Worm (Caenorhabditis elegans) whole organism, L3 larva: Measurements from ENCODE around the gene C25E10.16.

Experiments
- jun-1 ChIP-seq: fragments of 150-350 bp; optimal IDR thresholded peaks from 2 replicates; lab custom pipeline; 2014; ENCODE audit warnings: missing biosample characterization, missing genetic modification reagents, missing genetic modification characterization
- lin-39 ChIP-seq: fragments of 150-350 bp; optimal IDR thresholded peaks from 2 replicates; lab custom pipeline; 2018; ENCODE audit warnings: missing biosample characterization, missing genetic modification reagents, missing genetic modification characterization
- mdl-1 ChIP-seq: fragments of 150-350 bp; optimal IDR thresholded peaks from 2 replicates; lab custom pipeline; 2014; ENCODE audit warnings: missing biosample characterization, missing genetic modification characterization
- nhr-12 ChIP-seq: fragments of 150-350 bp; optimal IDR thresholded peaks from 2 replicates; lab custom pipeline; 2014; ENCODE audit warnings: missing biosample characterization, missing genetic modification characterization
- nhr-67 ChIP-seq: fragments of 150-350 bp; optimal IDR thresholded peaks from 2 replicates; lab custom pipeline; 2014; ENCODE audit warnings: missing biosample characterization, missing genetic modification characterization
- unc-39 ChIP-seq: sonication (generic microtip); optimal IDR thresholded peaks from 4 replicates; lab custom pipeline; 2017; ENCODE audit warnings: missing biosample characterization, missing genetic modification characterization
- ztf-11 ChIP-seq: fragments of 150-350 bp; optimal IDR thresholded peaks from 2 replicates; lab custom pipeline; 2014; ENCODE audit warnings: missing biosample characterization, missing genetic modification characterization

DNA sequence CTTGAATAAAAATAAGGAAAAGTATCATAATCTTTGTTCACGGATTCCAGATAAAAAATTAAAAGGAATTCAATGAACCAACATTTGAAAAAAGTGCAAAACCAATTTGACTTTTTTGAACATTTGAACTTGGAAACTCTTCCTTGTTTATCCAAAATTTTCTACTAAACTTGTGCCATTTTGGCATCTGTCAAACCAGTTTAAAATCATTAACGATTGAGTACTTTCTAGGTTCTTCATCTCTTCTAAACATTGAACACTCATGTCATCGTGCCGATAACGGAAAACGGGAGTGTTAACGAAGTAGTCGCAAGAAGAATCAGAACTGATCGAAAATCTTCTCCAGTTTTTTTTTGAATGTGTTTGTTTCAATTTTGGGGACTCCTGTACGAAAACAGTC lies 24.9 kb upstream of the C25E10.16 start:
- TF ChIP-seq nhr-67 (tag; lab: Kevin White, UChicago), result no peak
- no peak for TF ChIP-seq jun-1 (tag; lab: Kevin White, UChicago)
- TF ChIP-seq mdl-1, result no peak
- TF ChIP-seq ztf-11 (tag; lab: Kevin White, UChicago), result no peak
- no peak for TF ChIP-seq lin-39
- no peak for TF ChIP-seq unc-39 (tag; lab: Kevin White, UChicago)
- TF ChIP-seq nhr-12, result no peak
